Fruit fly (Drosophila melanogaster) whole organism, larva: ENCODE data around the gene Mcm7.

Source experiments
- noc ChIP-seq: fragments of 200-800 bp; sonication (Bioruptor generic); optimal IDR thresholded peaks from 3 replicates; lab custom pipeline; 2019; ENCODE audit warnings: missing biosample characterization, mild to moderate bottlenecking, missing genetic modification characterization, moderate library complexity

Mcm7 gene

dm6 chr3L:8873053-8873452, 18.3 kb upstream of the Mcm7 start:
- no peak for TF ChIP-seq noc (tag; lab: Kevin White, UChicago)

dm6 chr3L:8878388-8878787, 13.0 kb upstream of the Mcm7 start:
- TF ChIP-seq noc (tag; lab: Kevin White, UChicago): no peak

dm6 chr3L:8879465-8879864, 11.9 kb upstream of the Mcm7 start:
- TF ChIP-seq noc (tag; lab: Kevin White, UChicago): no peak

dm6 chr3L:8881778-8882366, 9.5 kb upstream of the Mcm7 start:
- TF ChIP-seq noc (tag; lab: Kevin White, UChicago): no peak

dm6 chr3L:8888533-8888932, 2.9 kb upstream of the Mcm7 start, which contains the start of gene CG43169:
Gene CG43169 (minus strand): TSS chr3L:8888633.
- no peak for TF ChIP-seq noc (tag; lab: Kevin White, UChicago)

- TF ChIP-seq noc (tag; lab: Kevin White, UChicago): no peak
Observed at dm6 chr3L:8905100-8905499, 13.7 kb downstream of the Mcm7 start, which contains the start of gene TrpA1. Gene TrpA1 (minus strand): TSS chr3L:8905200.

dm6 chr3L:8912332-8912731, 20.9 kb downstream of the Mcm7 start, which contains the start of the genes Tsp66E and mfr:
Gene Tsp66E (plus strand): TSS chr3L:8912499.
Gene mfr (minus strand): TSS chr3L:8912671.
- no peak for TF ChIP-seq noc (tag; lab: Kevin White, UChicago)

- no peak for TF ChIP-seq noc (tag; lab: Kevin White, UChicago)
Observed at dm6 chr3L:8913537-8914108, 22.2 kb downstream of the Mcm7 start.

dm6 chr3L:8919678-8920077, 28.3 kb downstream of the Mcm7 start:
- no peak for TF ChIP-seq noc (tag; lab: Kevin White, UChicago)

dm6 chr3L:8920710-8921109, 29.3 kb downstream of the Mcm7 start:
- peak; percentile 73 for TF ChIP-seq noc (tag; lab: Kevin White, UChicago)

- TF ChIP-seq noc (tag; lab: Kevin White, UChicago): no peak
Observed at dm6 chr3L:8924417-8924913, 33.1 kb downstream of the Mcm7 start.

- TF ChIP-seq noc (tag; lab: Kevin White, UChicago): no peak
Observed at dm6 chr3L:8924999-8925398, 33.6 kb downstream of the Mcm7 start.

dm6 chr3L:8925679-8926078, 34.3 kb downstream of the Mcm7 start:
- TF ChIP-seq noc (tag; lab: Kevin White, UChicago): no peak

- no peak for TF ChIP-seq noc (tag; lab: Kevin White, UChicago)
Observed at dm6 chr3L:8929527-8929926, 38.1 kb downstream of the Mcm7 start.

- no peak for TF ChIP-seq noc (tag; lab: Kevin White, UChicago)
Observed at dm6 chr3L:8931916-8932315, 40.5 kb downstream of the Mcm7 start.

- TF ChIP-seq noc (tag; lab: Kevin White, UChicago): no peak
Observed at dm6 chr3L:8939654-8940053, 48.3 kb downstream of the Mcm7 start.
